Fruit fly (Drosophila melanogaster): ENCODE data around the gene CG9547.

CG9547 gene

dm6 chr2L:6481310-6481738, 13.0 kb downstream of the CG9547 start (continued):
- TF ChIP-seq Meics (GFP tag; optimal IDR thresholded peaks at IDR 0.05) (peak; percentile 2), CG7372 (GFP tag; IDR thresholded peaks at IDR 0.05) (no peak), amos (GFP tag; IDR thresholded peaks at IDR 0.05; ENCODE audit: partially characterized antibody) (peak; percentile 53; the same call in 1 of the 2 replicates), unc-4 (GFP tag; IDR thresholded peaks at IDR 0.05; ENCODE audit: partially characterized antibody) (peak; percentile 47), CG16813 (GFP tag; IDR thresholded peaks at IDR 0.05; ENCODE audit: partially characterized antibody) (no peak), Ets65A (GFP tag) (peak; percentile 79), bigmax (GFP tag; optimal IDR thresholded peaks at IDR 0.05) (peak; percentile 35), CG10543 (GFP tag; optimal IDR thresholded peaks at IDR 0.05) (peak; percentile 71), exex (tag; optimal IDR thresholded peaks at IDR 0.05) (peak; percentile 58), dm (GFP tag; optimal IDR thresholded peaks at IDR 0.05) (peak; percentile 51), hkb (optimal IDR thresholded peaks at IDR 0.05) (peak; percentile 5), hkb (GFP tag; IDR thresholded peaks at IDR 0.05) (no peak), MBD-R2 (GFP tag; IDR thresholded peaks at IDR 0.05) (peak; percentile 36), unpg (GFP tag; optimal IDR thresholded peaks at IDR 0.05) (no peak), CG8478 (optimal IDR thresholded peaks at IDR 0.05) (peak; percentile 71), CG1647 (GFP tag; optimal IDR thresholded peaks at IDR 0.05) (peak; percentile 7), chinmo (GFP tag; IDR thresholded peaks at IDR 0.05; ENCODE audit: partially characterized antibody) (peak; percentile 98), stwl (tag; optimal IDR thresholded peaks at IDR 0.05) (peak; percentile 55), Rx (GFP tag; IDR thresholded peaks at IDR 0.05) (no peak), Myb (GFP tag; optimal IDR thresholded peaks at IDR 0.05) (no peak)

- TF ChIP-seq gcm2 (GFP tag; optimal IDR thresholded peaks at IDR 0.05) (peak; percentile 43), pita (GFP tag; optimal IDR thresholded peaks at IDR 0.05) (no peak), vvl (GFP tag; IDR thresholded peaks at IDR 0.05) (peak; percentile 90), CG30403 (GFP tag; optimal IDR thresholded peaks at IDR 0.05) (peak; percentile 93), wor (GFP tag; IDR thresholded peaks at IDR 0.05) (peak; percentile 59), Pdp1 (GFP tag; optimal IDR thresholded peaks at IDR 0.05) (peak; percentile 73 to 90), Hr3 (GFP tag; optimal IDR thresholded peaks at IDR 0.05) (peak; percentile 87), pnt (GFP tag; optimal IDR thresholded peaks at IDR 0.05) (peak; percentile 91), Ets97D (GFP tag; optimal IDR thresholded peaks at IDR 0.05) (peak; percentile 93), grau (tag; optimal IDR thresholded peaks at IDR 0.05) (peak; percentile 82), dmrt11E (tag; optimal IDR thresholded peaks at IDR 0.05) (peak; percentile 74), CoRest (tag; optimal IDR thresholded peaks at IDR 0.05) (peak; percentile 85), Hr78 (GFP tag; optimal IDR thresholded peaks at IDR 0.05) (peak in 1 of 2 experiments; percentile 38), CG31441 (GFP tag; IDR thresholded peaks at IDR 0.05) (peak; percentile 67; the same call in 1 of the 2 replicates), mld (GFP tag; IDR thresholded peaks at IDR 0.05; ENCODE audit: partially characterized antibody) (peak; percentile 100), hb (GFP tag; IDR thresholded peaks at IDR 0.05; ENCODE audit: partially characterized antibody) (peak; percentile 100), CG6854 (GFP tag; optimal IDR thresholded peaks at IDR 0.05) (peak; percentile 20), Sox102F (GFP tag; optimal IDR thresholded peaks at IDR 0.05) (peak; percentile 80), btn (GFP tag; optimal IDR thresholded peaks at IDR 0.05) (peak; percentile 20), CG6791 (GFP tag; IDR thresholded peaks at IDR 0.05; ENCODE audit: partially characterized antibody) (peak; percentile 100), Dp (GFP tag; optimal IDR thresholded peaks at IDR 0.05) (peak; percentile 49), CG1603 (tag; optimal IDR thresholded peaks at IDR 0.05) (peak; percentile 54), Atf3 (GFP tag; optimal IDR thresholded peaks at IDR 0.05) (peak; percentile 84), sna (GFP tag; IDR thresholded peaks at IDR 0.05; ENCODE audit: partially characterized antibody) (peak; percentile 98), Dad (GFP tag; optimal IDR thresholded peaks at IDR 0.05) (peak; percentile 88), fd64A (GFP tag; optimal IDR thresholded peaks at IDR 0.05) (peak; percentile 21), bsh (GFP tag; optimal IDR thresholded peaks at IDR 0.05) (peak in 1 of 2 experiments; percentile 77), D (optimal IDR thresholded peaks at IDR 0.05) (no peak), D (GFP tag; optimal IDR thresholded peaks at IDR 0.05) (peak; percentile 71)
These were observed 13.9 kb downstream of the CG9547 start, which contains the start of the genes Sec61alpha and Daxx for dm6 chr2L:6480212-6480994. TSS of gene Sec61alpha (minus strand) at chr2L:6480575. TSS of gene Daxx (plus strand) at chr2L:6480929.

Data from whole organism, embryonic.